Worm (Caenorhabditis elegans) whole organism, young adult: ENCODE data around the gene Y113G7A.16.

Experiments used
- B0336.3 ChIP-seq: fragments of 200-800 bp; sonication (Bioruptor generic); IDR thresholded peaks from 2 replicates; pipeline ENCODE4 v1.3.6; 2022; ENCODE audit warnings: missing genetic modification characterization, missing compliant biosample characterization
- F49E8.2 ChIP-seq: sonication (generic microtip); optimal IDR thresholded peaks from 3 replicates; lab custom pipeline; 2017; ENCODE audit warnings: missing genetic modification characterization, mild to moderate bottlenecking, missing compliant biosample characterization, antibody characterized with exemption, moderate library complexity; ENCODE audit not compliant: insufficient read depth
- Y56A3A.18 ChIP-seq: fragments of 200-800 bp; sonication (Bioruptor generic); IDR thresholded peaks from 2 replicates; pipeline ENCODE4 v1.3.6; 2022; ENCODE audit warnings: missing genetic modification reagents, missing genetic modification characterization, missing compliant biosample characterization
- Y67H2A.10 ChIP-seq: fragments of 200-800 bp; sonication (Bioruptor generic); conservative IDR thresholded peaks from 2 replicates; pipeline ENCODE4 v1.3.6; 2022; ENCODE audit warnings: missing genetic modification reagents, missing genetic modification characterization, missing compliant biosample characterization
- athp-1 ChIP-seq: sonication (generic microtip); optimal IDR thresholded peaks from 2 replicates; lab custom pipeline; 2017; ENCODE audit warnings: mild to moderate bottlenecking, missing genetic modification characterization, missing compliant biosample characterization
- dox-1 ChIP-seq: fragments of 200-800 bp; sonication (Bioruptor generic); IDR thresholded peaks from 2 replicates; pipeline ENCODE4 v1.3.6; 2022; ENCODE audit warnings: missing genetic modification reagents, missing genetic modification characterization, missing compliant biosample characterization
- pha-4 ChIP-seq: fragments of 150-350 bp; sonication (generic microtip); optimal IDR thresholded peaks from 2 replicates; lab custom pipeline; 2014; ENCODE audit warnings: missing biosample characterization, missing genetic modification reagents, missing genetic modification characterization
- snpc-4 ChIP-seq, 5 experiments: fragments of 150-350 bp in 1 of 5; sonication (generic microtip) in 4 of 5; optimal IDR thresholded peaks; 2 replicates each; lab custom pipeline; 2014 to 2018; ENCODE audit warnings: missing genetic modification characterization in 5 of 5, missing biosample characterization in 3 of 5, antibody characterized with exemption in 2 of 5, mild to moderate bottlenecking in 2 of 5, missing compliant biosample characterization in 2 of 5, missing genotype in 2 of 5, moderate library complexity in 2 of 5, missing genetic modification reagents in 1 of 5
- unc-130 ChIP-seq: sonication (generic microtip); optimal IDR thresholded peaks from 2 replicates; lab custom pipeline; 2016; ENCODE audit warnings: missing genetic modification reagents, missing genetic modification characterization, missing compliant biosample characterization
- unc-62 ChIP-seq: fragments of 150-350 bp; optimal IDR thresholded peaks from 2 replicates; lab custom pipeline; 2014; ENCODE audit warnings: missing biosample characterization, missing genetic modification reagents, missing genetic modification characterization
- zfh-2 ChIP-seq: fragments of 200-800 bp; sonication (Bioruptor generic); conservative IDR thresholded peaks from 2 replicates; pipeline ENCODE4 v1.3.6; 2022; ENCODE audit warnings: missing genetic modification reagents, missing genetic modification characterization, missing compliant biosample characterization

DNA sequence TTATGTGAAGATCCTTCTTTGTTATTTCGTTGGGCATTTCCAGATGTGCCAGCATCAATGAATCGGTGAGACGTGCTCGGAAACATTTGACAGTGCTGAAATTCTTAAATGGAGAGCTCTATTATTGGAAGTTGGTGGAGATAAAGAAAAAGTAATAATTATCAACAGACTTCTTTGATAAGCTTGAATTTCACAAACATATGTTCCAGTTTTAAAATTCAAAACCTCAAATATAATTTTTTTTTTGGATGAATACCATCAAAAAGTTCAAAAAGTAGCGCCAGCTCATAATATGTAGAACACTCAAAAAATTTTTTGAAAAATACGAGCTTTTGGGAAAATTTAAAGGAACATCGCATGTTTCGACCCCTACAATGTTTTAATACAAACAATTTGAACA, 43.3 kb upstream of the Y113G7A.16 start, which contains the start of gene Y60A3A.25:
- TF ChIP-seq B0336.3 (GFP tag; lab: Robert Waterston, UW) (no peak), athp-1 (tag; lab: Kevin White, UChicago) (no peak), unc-62 (no peak), unc-130 (GFP tag; lab: Kevin White, UChicago) (no peak), F49E8.2 (no peak), zfh-2 (no peak), dox-1 (GFP tag; lab: Robert Waterston, UW) (no peak), Y56A3A.18 (GFP tag; lab: Robert Waterston, UW) (no peak), Y67H2A.10 (GFP tag; lab: Robert Waterston, UW) (no peak), pha-4 (no peak), snpc-4 (GFP tag; optimal IDR thresholded peaks at IDR 0.05; lab: Kevin White, UChicago) (no peak), snpc-4 (tag; optimal IDR thresholded peaks at IDR 0.05; lab: Kevin White, UChicago) (no peak)
